Fruit fly (Drosophila melanogaster): ENCODE data around the gene peg.
A peak's percentile ranks its signal among the peaks of the same experiment; 100 is the strongest.

Gene peg

DNA sequence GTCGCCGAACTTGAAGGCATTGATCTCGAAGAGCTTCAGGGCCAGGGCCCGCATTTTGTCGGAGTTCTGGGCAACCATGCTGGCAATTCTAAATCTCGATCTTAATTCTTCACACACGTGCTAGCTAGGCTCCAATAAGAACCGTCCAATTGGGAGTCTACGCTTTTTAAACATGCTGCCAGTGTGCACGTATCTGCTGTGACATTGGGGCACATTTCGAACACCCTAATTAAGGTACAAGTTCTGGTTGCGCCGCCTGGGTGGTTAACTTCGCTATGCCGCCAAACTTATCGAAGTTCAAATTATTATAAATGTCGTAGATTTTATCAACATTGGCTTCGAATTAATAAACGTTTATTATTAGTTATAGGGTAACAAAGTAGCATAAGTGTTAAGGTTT is 49.2 kb upstream of the peg start, which contains the start of gene r-l:
r-l (minus strand) TSS at position 179 of the 400 bp plus-strand sequence.
- TF ChIP-seq br (GFP tag; optimal IDR thresholded peaks at IDR 0.05): no peak
- no peak for TF ChIP-seq foxo (GFP tag; optimal IDR thresholded peaks at IDR 0.05)
- TF ChIP-seq Rel (GFP tag; optimal IDR thresholded peaks at IDR 0.05): no peak
- peak; percentile 53 for TF ChIP-seq Rel (tag; optimal IDR thresholded peaks at IDR 0.05)
- TF ChIP-seq Myc (optimal IDR thresholded peaks at IDR 0.05): peak; percentile 19
- TF ChIP-seq pan (optimal IDR thresholded peaks at IDR 0.05): no peak

DNA sequence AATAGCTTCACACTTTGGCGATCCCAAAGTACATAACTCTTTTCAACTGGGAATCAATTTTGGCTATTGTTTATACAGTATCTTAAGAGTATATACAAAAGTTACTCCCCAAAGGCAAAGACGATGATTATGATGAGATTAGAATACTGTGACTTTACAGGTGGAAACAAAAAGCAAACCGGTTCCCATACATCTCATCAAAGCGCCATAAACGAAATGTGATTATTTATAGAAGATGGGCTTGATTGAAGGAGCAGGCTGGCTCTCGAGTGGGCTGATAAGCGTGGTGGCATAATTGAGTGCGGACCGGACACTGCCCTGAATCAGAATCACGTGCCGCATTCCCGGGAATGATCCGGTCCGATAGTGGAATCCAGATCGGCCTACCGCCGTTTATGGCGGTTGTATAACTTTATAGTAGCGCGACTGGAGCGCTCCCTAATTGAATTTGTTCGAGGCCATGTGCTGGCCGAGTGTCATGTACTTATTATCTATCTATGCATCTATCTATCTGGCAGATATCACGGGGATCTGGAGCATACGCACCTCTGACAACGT is 48.1 kb upstream of the peg start:
- TF ChIP-seq jim (GFP tag; optimal IDR thresholded peaks at IDR 0.05) (no peak), tai (GFP tag; optimal IDR thresholded peaks at IDR 0.05) (no peak)

DNA sequence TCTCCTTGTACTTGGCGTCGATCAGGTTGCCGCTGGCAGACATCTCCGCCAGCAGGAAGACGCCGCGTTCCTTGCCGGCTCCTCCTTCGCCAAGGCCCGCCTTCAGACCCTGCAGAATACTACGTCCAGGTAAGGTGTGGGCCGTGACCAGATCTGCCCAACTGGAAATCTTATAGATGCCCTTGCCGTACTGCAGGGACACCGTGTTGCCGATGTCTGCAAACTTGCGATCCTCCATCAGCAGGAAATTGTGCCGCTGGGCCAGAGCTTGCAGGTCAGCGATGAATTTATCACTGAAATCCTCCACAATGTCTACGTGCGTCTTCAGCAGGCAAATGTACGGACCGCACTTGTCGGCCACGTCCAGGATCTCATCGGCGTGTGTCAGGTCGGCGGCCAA is 47.3 kb upstream of the peg start:
- TF ChIP-seq Hr78 (GFP tag; optimal IDR thresholded peaks at IDR 0.05): no peak
- TF ChIP-seq foxo (GFP tag; optimal IDR thresholded peaks at IDR 0.05): no peak
- TF ChIP-seq tai (GFP tag; optimal IDR thresholded peaks at IDR 0.05): no peak
- no peak for TF ChIP-seq psq (GFP tag; optimal IDR thresholded peaks at IDR 0.05)
- TF ChIP-seq brk (GFP tag; optimal IDR thresholded peaks at IDR 0.05): no peak
- TF ChIP-seq CrebA (GFP tag; optimal IDR thresholded peaks at IDR 0.05; ENCODE audit: borderline replicate concordance): no peak
- no peak for TF ChIP-seq jim (GFP tag; optimal IDR thresholded peaks at IDR 0.05)

DNA sequence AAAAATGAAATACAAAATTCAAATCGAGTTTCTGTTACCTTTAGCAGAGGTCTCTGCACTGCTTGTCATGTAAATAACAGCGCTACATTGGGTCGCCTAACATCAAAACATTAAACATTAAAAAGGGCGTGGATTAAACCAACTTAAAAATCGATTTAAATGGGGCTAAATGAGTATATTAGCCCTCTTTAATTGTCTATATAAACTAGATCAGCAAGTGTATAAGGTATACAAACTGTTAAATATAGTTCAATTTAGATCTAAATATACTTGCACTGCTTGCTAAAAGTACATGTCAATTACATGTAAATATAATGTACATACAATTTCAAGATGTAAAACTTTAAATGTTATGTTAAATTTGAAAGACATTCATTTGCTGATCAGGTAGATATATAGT is 45.8 kb upstream of the peg start:
- peak; percentile 17 for TF ChIP-seq Myc (optimal IDR thresholded peaks at IDR 0.05)
- no peak for TF ChIP-seq jim (GFP tag; optimal IDR thresholded peaks at IDR 0.05)

DNA sequence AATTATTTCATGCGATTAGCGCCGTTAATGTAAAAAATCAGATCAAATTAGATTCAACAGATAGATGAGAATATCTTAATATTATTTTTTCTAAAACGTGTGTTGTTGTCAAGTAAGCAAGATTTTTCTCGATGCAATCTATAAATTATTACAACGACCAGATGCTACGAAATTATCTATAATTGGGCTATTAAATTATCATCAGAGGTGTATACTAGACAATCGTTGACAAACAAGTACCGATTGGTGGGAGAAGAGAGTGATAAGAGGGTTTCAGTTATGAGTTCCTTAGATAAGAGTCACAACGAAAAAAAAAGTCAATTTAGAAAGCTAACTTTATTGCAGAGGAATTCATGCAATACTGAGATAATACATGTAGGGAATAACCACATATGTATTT is 43.6 kb upstream of the peg start:
- TF ChIP-seq br (GFP tag; optimal IDR thresholded peaks at IDR 0.05): peak; percentile 34
- no peak for TF ChIP-seq foxo (GFP tag; optimal IDR thresholded peaks at IDR 0.05)
- no peak for TF ChIP-seq Sp1 (GFP tag; optimal IDR thresholded peaks at IDR 0.05)

DNA sequence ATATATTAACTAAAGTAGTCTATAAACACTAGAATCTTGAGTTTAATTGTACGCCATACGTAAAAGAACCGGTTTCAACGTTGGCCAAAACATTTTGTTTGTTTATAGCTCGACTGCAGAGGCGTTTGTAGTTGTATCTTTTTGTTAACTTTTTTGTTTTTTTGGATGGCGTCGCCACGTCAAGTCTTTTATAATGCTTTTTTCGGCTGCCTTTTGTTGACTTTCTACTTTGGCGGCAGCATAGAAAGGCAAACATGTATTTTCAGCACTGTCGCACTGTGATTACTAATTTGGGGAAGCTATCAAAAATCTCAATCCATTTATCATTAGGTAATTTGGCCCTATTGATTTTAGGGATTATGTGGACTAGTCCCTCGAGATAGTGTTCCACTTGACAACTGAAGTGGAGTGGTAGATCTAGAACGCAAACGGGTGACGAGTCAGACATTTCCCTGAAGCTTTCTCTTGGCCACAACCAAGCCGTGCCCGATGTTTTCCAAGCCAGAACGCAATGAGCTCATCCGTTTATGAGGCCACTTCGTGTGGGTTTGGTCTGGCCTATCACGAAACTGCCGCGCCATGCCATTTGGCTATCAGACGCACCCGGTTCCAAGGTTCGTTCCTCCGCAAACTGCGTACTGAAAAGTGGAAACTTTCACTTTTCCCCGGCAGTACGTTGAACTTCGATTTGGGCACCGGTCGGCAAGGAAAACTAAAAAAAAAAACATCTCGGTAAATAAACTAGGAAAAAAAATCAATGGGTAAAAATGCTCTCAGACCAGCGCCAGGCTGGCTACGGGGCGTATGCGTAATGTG is 42.7 kb upstream of the peg start:
- TF ChIP-seq Vsx2 (GFP tag; optimal IDR thresholded peaks at IDR 0.05; ENCODE audit: partially characterized antibody) (no peak), Sp1 (GFP tag; optimal IDR thresholded peaks at IDR 0.05) (no peak), N (GFP tag; optimal IDR thresholded peaks at IDR 0.05) (no peak), Hr83 (GFP tag; optimal IDR thresholded peaks at IDR 0.05; ENCODE audit: poor library complexity, severe bottlenecking) (no peak), rgr (GFP tag; optimal IDR thresholded peaks at IDR 0.05) (no peak), jim (GFP tag; optimal IDR thresholded peaks at IDR 0.05) (no peak), sage (GFP tag; optimal IDR thresholded peaks at IDR 0.05) (no peak), CG9705 (GFP tag; optimal IDR thresholded peaks at IDR 0.05) (no peak), Dfd (GFP tag; optimal IDR thresholded peaks at IDR 0.05) (no peak), foxo (GFP tag; optimal IDR thresholded peaks at IDR 0.05) (no peak), fru (GFP tag; optimal IDR thresholded peaks at IDR 0.05) (no peak), Rel (GFP tag; optimal IDR thresholded peaks at IDR 0.05) (no peak), Rel (tag; optimal IDR thresholded peaks at IDR 0.05) (no peak), sv (GFP tag; optimal IDR thresholded peaks at IDR 0.05) (no peak), Hnf4 (GFP tag; optimal IDR thresholded peaks at IDR 0.05) (no peak)

DNA sequence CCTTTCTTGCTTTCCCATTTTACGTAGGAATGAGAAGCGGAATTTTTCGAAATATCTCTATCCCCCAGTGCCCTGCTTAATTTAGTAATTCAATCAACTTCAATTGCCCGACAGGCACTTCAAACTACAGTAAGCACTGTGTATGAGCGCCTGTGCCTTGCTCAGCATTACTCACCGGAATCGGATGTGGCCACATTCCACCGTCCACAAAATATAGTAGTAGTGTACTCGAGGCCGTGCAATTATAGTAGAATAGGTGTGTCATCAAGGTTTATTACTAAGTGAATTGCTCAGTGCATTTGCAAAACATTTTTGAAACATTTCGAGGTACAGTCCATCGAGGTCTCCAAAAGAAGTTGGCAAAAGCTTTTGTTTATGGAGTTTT is 41.7 kb upstream of the peg start:
- no peak for TF ChIP-seq Abd-B (GFP tag; optimal IDR thresholded peaks at IDR 0.05)
- no peak for TF ChIP-seq HLH106 (tag; optimal IDR thresholded peaks at IDR 0.05)
- TF ChIP-seq pan (optimal IDR thresholded peaks at IDR 0.05): no peak
- TF ChIP-seq br (GFP tag; optimal IDR thresholded peaks at IDR 0.05): no peak
- TF ChIP-seq CG9705 (GFP tag; optimal IDR thresholded peaks at IDR 0.05): no peak
- TF ChIP-seq dsf (GFP tag; optimal IDR thresholded peaks at IDR 0.05; ENCODE audit: borderline replicate concordance): no peak

Measured in whole organism, wandering third instar larva.